Worm (Caenorhabditis elegans) whole organism, L3 larva: Measurements from ENCODE around the gene math-18.
"Not testable (repeated sequence)": the region's sequence is repeated elsewhere in the genome, so short reads cannot be mapped to it uniquely, and the experiment has no call there.

Experiments
- R02D3.7 ChIP-seq: fragments of 150-350 bp; optimal IDR thresholded peaks from 2 replicates; lab custom pipeline; 2014; ENCODE audit warnings: missing biosample characterization, missing genetic modification characterization
- aly-2 ChIP-seq: fragments of 150-350 bp; optimal IDR thresholded peaks from 2 replicates; lab custom pipeline; 2014; ENCODE audit warnings: missing biosample characterization, missing genetic modification characterization
- ama-1 ChIP-seq: fragments of 150-350 bp; optimal IDR thresholded peaks from 2 replicates; lab custom pipeline; 2018
- ceh-16 ChIP-seq: sonication (generic microtip); optimal IDR thresholded peaks from 2 replicates; lab custom pipeline; 2017; ENCODE audit warnings: missing biosample characterization, missing genetic modification characterization
- ceh-28 ChIP-seq: fragments of 150-350 bp; optimal IDR thresholded peaks from 2 replicates; lab custom pipeline; 2014; ENCODE audit warnings: missing biosample characterization, missing genetic modification reagents, missing genetic modification characterization
- ceh-82 ChIP-seq: fragments of 150-350 bp; optimal IDR thresholded peaks from 2 replicates; lab custom pipeline; 2014; ENCODE audit warnings: missing biosample characterization, missing genetic modification characterization
- ceh-9 ChIP-seq: sonication (generic microtip); optimal IDR thresholded peaks from 2 replicates; lab custom pipeline; 2018; ENCODE audit warnings: missing biosample characterization, missing genetic modification characterization
- egl-27 ChIP-seq: sonication (generic microtip); optimal IDR thresholded peaks from 4 replicates; lab custom pipeline; 2017; ENCODE audit warnings: missing biosample characterization, missing genetic modification reagents, missing genetic modification characterization
- egl-5 ChIP-seq: fragments of 150-350 bp; optimal IDR thresholded peaks from 2 replicates; lab custom pipeline; 2017; ENCODE audit warnings: missing biosample characterization, missing genetic modification reagents, missing genetic modification characterization, inconsistent platforms
- elt-1 ChIP-seq: fragments of 150-350 bp; optimal IDR thresholded peaks from 2 replicates; lab custom pipeline; 2014; ENCODE audit warnings: missing biosample characterization, missing genetic modification characterization
- elt-2 ChIP-seq: sonication (generic microtip); optimal IDR thresholded peaks from 2 replicates; lab custom pipeline; 2016; ENCODE audit warnings: missing genetic modification reagents, mild to moderate bottlenecking, missing genetic modification characterization, missing compliant biosample characterization
- eor-1 ChIP-seq, 2 experiments: fragments of 150-350 bp; optimal IDR thresholded peaks; 2 replicates each; lab custom pipeline; 2014 to 2018; ENCODE audit warnings: missing biosample characterization in 2 of 2, missing genetic modification characterization in 2 of 2
- fkh-10 ChIP-seq: sonication (generic microtip); optimal IDR thresholded peaks from 2 replicates; lab custom pipeline; 2017; ENCODE audit warnings: missing biosample characterization, missing genetic modification reagents, missing genetic modification characterization
- fkh-2 ChIP-seq: fragments of 150-350 bp; optimal IDR thresholded peaks from 2 replicates; lab custom pipeline; 2014; ENCODE audit warnings: missing biosample characterization, missing genetic modification reagents, missing genetic modification characterization
- fos-1 ChIP-seq: fragments of 150-350 bp; optimal IDR thresholded peaks from 2 replicates; lab custom pipeline; 2014; ENCODE audit warnings: missing biosample characterization, missing genetic modification characterization
- hmg-11 ChIP-seq: sonication (generic microtip); optimal IDR thresholded peaks from 2 replicates; lab custom pipeline; 2016; ENCODE audit warnings: missing genetic modification characterization, missing compliant biosample characterization
- jun-1 ChIP-seq: fragments of 150-350 bp; optimal IDR thresholded peaks from 2 replicates; lab custom pipeline; 2014; ENCODE audit warnings: missing biosample characterization, missing genetic modification reagents, missing genetic modification characterization
- lin-39 ChIP-seq: fragments of 150-350 bp; optimal IDR thresholded peaks from 2 replicates; lab custom pipeline; 2018; ENCODE audit warnings: missing biosample characterization, missing genetic modification reagents, missing genetic modification characterization
- mdl-1 ChIP-seq: fragments of 150-350 bp; optimal IDR thresholded peaks from 2 replicates; lab custom pipeline; 2014; ENCODE audit warnings: missing biosample characterization, missing genetic modification characterization
- mml-1 ChIP-seq: fragments of 150-350 bp; sonication (generic microtip); optimal IDR thresholded peaks from 3 replicates; lab custom pipeline; 2014; ENCODE audit warnings: missing biosample characterization, missing genetic modification characterization
- nhr-11 ChIP-seq: fragments of 150-350 bp; optimal IDR thresholded peaks from 2 replicates; lab custom pipeline; 2014; ENCODE audit warnings: missing biosample characterization, missing genetic modification characterization
- nhr-23 ChIP-seq: fragments of 150-350 bp; optimal IDR thresholded peaks from 2 replicates; lab custom pipeline; 2014; ENCODE audit warnings: missing biosample characterization, missing genetic modification reagents, missing genetic modification characterization
- nhr-25 ChIP-seq: sonication (generic microtip); optimal IDR thresholded peaks from 2 replicates; lab custom pipeline; 2017; ENCODE audit warnings: missing biosample characterization, missing genetic modification characterization
- nhr-28 ChIP-seq: fragments of 150-350 bp; optimal IDR thresholded peaks from 2 replicates; lab custom pipeline; 2014; ENCODE audit warnings: missing biosample characterization, missing genetic modification characterization
- nhr-43 ChIP-seq: sonication (generic microtip); optimal IDR thresholded peaks from 2 replicates; lab custom pipeline; 2016; ENCODE audit warnings: mild to moderate bottlenecking, missing genetic modification characterization, missing compliant biosample characterization; ENCODE audit not compliant: poor library complexity, severe bottlenecking
- nhr-67 ChIP-seq: fragments of 150-350 bp; optimal IDR thresholded peaks from 2 replicates; lab custom pipeline; 2014; ENCODE audit warnings: missing biosample characterization, missing genetic modification characterization
- nhr-76 ChIP-seq: fragments of 150-350 bp; sonication (generic microtip); optimal IDR thresholded peaks from 5 replicates; lab custom pipeline; 2014; ENCODE audit warnings: missing biosample characterization, missing genetic modification characterization
- pha-4 ChIP-seq: fragments of 150-350 bp; optimal IDR thresholded peaks from 2 replicates; lab custom pipeline; 2014; ENCODE audit warnings: missing biosample characterization, missing genetic modification reagents, missing genetic modification characterization
- pqm-1 ChIP-seq: fragments of 150-350 bp; optimal IDR thresholded peaks from 2 replicates; lab custom pipeline; 2017; ENCODE audit warnings: missing biosample characterization, missing genetic modification characterization, inconsistent platforms
- sea-2 ChIP-seq: fragments of 150-350 bp; sonication (generic microtip); optimal IDR thresholded peaks from 4 replicates; lab custom pipeline; 2014; ENCODE audit warnings: missing biosample characterization, missing genetic modification reagents, missing genetic modification characterization
- snpc-4 ChIP-seq: fragments of 150-350 bp; optimal IDR thresholded peaks from 2 replicates; lab custom pipeline; 2014; ENCODE audit warnings: missing biosample characterization, missing genetic modification characterization
- tbx-2 ChIP-seq: sonication (generic microtip); optimal IDR thresholded peaks from 2 replicates; lab custom pipeline; 2016; ENCODE audit warnings: mild to moderate bottlenecking, missing genetic modification characterization, missing compliant biosample characterization
- unc-39 ChIP-seq: sonication (generic microtip); optimal IDR thresholded peaks from 4 replicates; lab custom pipeline; 2017; ENCODE audit warnings: missing biosample characterization, missing genetic modification characterization
- zag-1 ChIP-seq: fragments of 150-350 bp; optimal IDR thresholded peaks from 2 replicates; lab custom pipeline; 2014; ENCODE audit warnings: missing biosample characterization, missing genetic modification characterization
- ztf-11 ChIP-seq: fragments of 150-350 bp; optimal IDR thresholded peaks from 2 replicates; lab custom pipeline; 2014; ENCODE audit warnings: missing biosample characterization, missing genetic modification characterization

The math-18 gene

DNA sequence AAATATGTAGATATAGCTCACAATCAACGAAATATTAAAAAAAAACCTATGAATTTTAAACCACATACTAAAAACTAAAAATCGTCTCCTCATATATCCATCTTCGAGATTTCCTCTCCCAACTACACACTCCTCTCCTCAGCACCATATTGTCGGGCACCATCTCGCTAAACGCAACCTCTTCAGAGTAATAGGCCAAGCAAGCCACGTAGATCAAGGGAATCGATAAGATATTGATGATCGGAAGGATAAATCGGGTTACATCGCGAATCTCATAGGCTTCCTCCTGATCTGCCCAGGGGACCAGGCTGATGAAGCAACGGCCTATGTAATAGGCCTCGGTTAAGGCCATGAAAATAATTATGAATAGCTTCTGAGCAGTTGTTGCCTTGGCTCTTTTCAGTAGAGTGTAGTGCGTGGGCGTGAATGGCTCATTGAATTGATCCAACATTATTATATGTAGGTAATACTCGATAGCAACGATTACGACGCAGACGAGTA lies 3.3 kb upstream of the math-18 start, which contains the start of the genes C40A11.7 and C40A11.8:
Gene C40A11.7 (minus strand): TSS at position 101 of the 501 bp plus-strand sequence.
Gene C40A11.8 (minus strand): TSS at position 451 of the 501 bp plus-strand sequence.
- TF ChIP-seq egl-27 (tag; lab: Kevin White, UChicago) (no peak), ama-1 (lab: Kevin White, UChicago) (no peak), R02D3.7 (no peak), nhr-25 (tag; lab: Kevin White, UChicago) (no peak)
- TF ChIP-seq, all 47 proteins: peak for 0

ce11 chrII:2152455-2152854 lies 1.4 kb upstream of the math-18 start:
- TF ChIP-seq pqm-1 (peak; percentile 9), fkh-10 (GFP tag; lab: Kevin White, UChicago) (no peak), nhr-43 (tag; lab: Kevin White, UChicago) (no peak)

ce11 chrII:2163370-2163882 lies 9.6 kb downstream of the math-18 start, which contains the start of gene C33C12.11:
Gene C33C12.11 (minus strand): TSS chrII:2163832.
- TF ChIP-seq eor-1 (tag; optimal IDR thresholded peaks at IDR 0.05; lab: Kevin White, UChicago); ceh-82 (tag; lab: Kevin White, UChicago); nhr-28 (tag; lab: Kevin White, UChicago): not testable (repeated sequence)

ce11 chrII:2166376-2166775 lies 12.6 kb downstream of the math-18 start, which contains the start of gene C33C12.4:
Gene C33C12.4 (minus strand): TSS chrII:2166476.
- TF ChIP-seq zag-1 (tag; lab: Kevin White, UChicago) (no peak), ceh-28 (tag; lab: Kevin White, UChicago) (no peak), lin-39 (no peak), sea-2 (GFP tag; lab: Kevin White, UChicago) (no peak), aly-2 (tag; lab: Kevin White, UChicago) (no peak), elt-1 (no peak), snpc-4 (no peak), nhr-67 (tag; lab: Kevin White, UChicago) (no peak), nhr-11 (tag; lab: Kevin White, UChicago) (no peak), mml-1 (no peak), mdl-1 (tag; lab: Kevin White, UChicago) (no peak), fos-1 (tag; lab: Kevin White, UChicago) (no peak), ceh-9 (tag; lab: Kevin White, UChicago) (no peak), ceh-82 (tag; lab: Kevin White, UChicago) (no peak)
- TF ChIP-seq, all 47 proteins: peak for 0

- TF ChIP-seq nhr-76 (no peak), R02D3.7 (no peak), hmg-11 (tag; lab: Kevin White, UChicago) (no peak), snpc-4 (no peak), sea-2 (GFP tag; lab: Kevin White, UChicago) (no peak), ceh-82 (tag; lab: Kevin White, UChicago) (no peak)
- TF ChIP-seq, all 47 proteins: peak for 0
Measured at ce11 chrII:2168374-2168773, 14.6 kb downstream of the math-18 start, which contains the start of gene fbxb-38. Gene fbxb-38 (minus strand): TSS chrII:2168763.

ce11 chrII:2170085-2170484 lies 16.3 kb downstream of the math-18 start, which contains the start of gene C33C12.12:
Gene C33C12.12 (minus strand): TSS chrII:2170185.
- no peak for TF ChIP-seq ceh-16 (tag; lab: Kevin White, UChicago)
- TF ChIP-seq fkh-2 (tag; lab: Kevin White, UChicago): no peak
- TF ChIP-seq ceh-82 (tag; lab: Kevin White, UChicago): no peak
- no peak for TF ChIP-seq nhr-76
- TF ChIP-seq sea-2 (GFP tag; lab: Kevin White, UChicago): no peak
- no peak for TF ChIP-seq nhr-23 (tag; lab: Kevin White, UChicago)
- TF ChIP-seq snpc-4: no peak
- no peak for TF ChIP-seq tbx-2 (tag; lab: Kevin White, UChicago)
- TF ChIP-seq jun-1 (tag; lab: Kevin White, UChicago): no peak
- TF ChIP-seq unc-39 (tag; lab: Kevin White, UChicago): no peak
- no peak for TF ChIP-seq mml-1
- no peak for TF ChIP-seq elt-2
- no peak for TF ChIP-seq hmg-11 (tag; lab: Kevin White, UChicago)
- no peak for TF ChIP-seq ztf-11 (tag; lab: Kevin White, UChicago)
- TF ChIP-seq R02D3.7: no peak
- TF ChIP-seq egl-5 (tag; lab: Kevin White, UChicago): no peak
- no peak for TF ChIP-seq pha-4 (tag; lab: Kevin White, UChicago)
- no peak for TF ChIP-seq nhr-11 (tag; lab: Kevin White, UChicago)
- no peak for TF ChIP-seq egl-27 (tag; lab: Kevin White, UChicago)
